Fruit fly (Drosophila melanogaster) whole organism, adult: ENCODE data around the gene CG9541.

Experiments used
- CG12768 ChIP-seq: fragments of 200-800 bp; sonication (Bioruptor generic); optimal IDR thresholded peaks from 2 replicates; lab custom pipeline; 2017; ENCODE audit warnings: missing biosample characterization, missing genetic modification characterization, mild to moderate bottlenecking, moderate library complexity, missing genetic modification reagents
- CG1620 ChIP-seq: fragments of 200-800 bp; sonication (Bioruptor generic); optimal IDR thresholded peaks from 2 replicates; lab custom pipeline; 2016; ENCODE audit warnings: missing biosample characterization, missing genetic modification characterization
- CG5204 ChIP-seq: fragments of 200-800 bp; sonication (Bioruptor generic); optimal IDR thresholded peaks from 2 replicates; lab custom pipeline; 2016; ENCODE audit warnings: missing biosample characterization, missing genetic modification characterization
- CG7045 ChIP-seq: fragments of 200-800 bp; sonication (Bioruptor generic); optimal IDR thresholded peaks from 2 replicates; lab custom pipeline; 2017; ENCODE audit warnings: missing biosample characterization, mild to moderate bottlenecking, missing genetic modification characterization
- CG7101 ChIP-seq: fragments of 200-800 bp; sonication (Bioruptor generic); optimal IDR thresholded peaks from 2 replicates; lab custom pipeline; 2018; ENCODE audit warnings: missing biosample characterization, mild to moderate bottlenecking, missing genetic modification characterization, moderate library complexity
- Clk ChIP-seq: fragments of 200-800 bp; sonication (Bioruptor generic); optimal IDR thresholded peaks from 2 replicates; lab custom pipeline; 2017; ENCODE audit warnings: missing biosample characterization, missing genetic modification characterization
- Crg-1 ChIP-seq: fragments of 200-800 bp; sonication (Bioruptor generic); optimal IDR thresholded peaks from 2 replicates; lab custom pipeline; 2016; ENCODE audit warnings: missing biosample characterization, missing genetic modification characterization
- Hr96 ChIP-seq: fragments of 200-800 bp; sonication (Bioruptor generic); optimal IDR thresholded peaks from 2 replicates; lab custom pipeline; 2016; ENCODE audit warnings: missing biosample characterization, missing genetic modification characterization
- Mnt ChIP-seq: fragments of 200-800 bp; sonication (Bioruptor generic); optimal IDR thresholded peaks from 2 replicates; lab custom pipeline; 2016; ENCODE audit warnings: missing biosample characterization, mild to moderate bottlenecking, missing genetic modification characterization
- cic ChIP-seq: fragments of 200-800 bp; sonication (Bioruptor generic); optimal IDR thresholded peaks from 2 replicates; lab custom pipeline; 2017; ENCODE audit warnings: missing biosample characterization, mild to moderate bottlenecking, missing genetic modification characterization, moderate library complexity
- cnc ChIP-seq, 2 experiments: fragments of >200 bp; optimal IDR thresholded peaks; 2 replicates each; lab custom pipeline; 2017
- kay ChIP-seq: fragments of 200-800 bp; sonication (Bioruptor generic); peaks from one replicate; lab custom pipeline; 2016; ENCODE audit warnings: missing biosample characterization, missing genetic modification characterization, borderline replicate concordance
- ovo ChIP-seq: fragments of 200-800 bp; sonication (Bioruptor generic); optimal IDR thresholded peaks from 2 replicates; lab custom pipeline; 2016; ENCODE audit warnings: missing biosample characterization, missing genetic modification characterization
- toe ChIP-seq: fragments of 200-800 bp; sonication (Bioruptor generic); optimal IDR thresholded peaks from 2 replicates; lab custom pipeline; 2016; ENCODE audit warnings: missing biosample characterization, missing genetic modification characterization

The CG9541 gene

DNA sequence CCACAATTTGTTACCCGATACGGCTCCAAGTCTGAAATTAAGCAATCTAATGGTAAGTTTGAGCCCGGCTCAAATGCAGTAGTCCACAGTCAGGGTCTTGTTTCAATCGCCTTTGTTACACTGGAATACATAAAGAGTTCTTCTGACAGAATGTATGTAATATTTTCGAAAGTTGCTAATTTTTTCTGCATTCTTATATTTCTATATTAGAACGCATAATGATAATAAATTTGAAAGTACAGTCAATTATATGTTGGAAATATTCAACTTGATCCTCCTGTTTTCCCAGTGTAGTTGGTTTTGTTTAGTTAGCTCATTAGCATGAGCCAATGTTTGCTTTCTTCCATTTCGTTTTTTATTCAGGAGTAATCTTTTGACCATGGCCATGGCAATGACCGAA is 51.8 kb downstream of the CG9541 start:
- no peak for TF ChIP-seq CG5204 (GFP tag; lab: Kevin White, UChicago)
- TF ChIP-seq kay (GFP tag; lab: Kevin White, UChicago): no peak
- TF ChIP-seq Crg-1 (GFP tag; lab: Kevin White, UChicago): no peak
- TF ChIP-seq cnc (optimal IDR thresholded peaks at IDR 0.05; lab: Kevin White, UChicago): no peak

DNA sequence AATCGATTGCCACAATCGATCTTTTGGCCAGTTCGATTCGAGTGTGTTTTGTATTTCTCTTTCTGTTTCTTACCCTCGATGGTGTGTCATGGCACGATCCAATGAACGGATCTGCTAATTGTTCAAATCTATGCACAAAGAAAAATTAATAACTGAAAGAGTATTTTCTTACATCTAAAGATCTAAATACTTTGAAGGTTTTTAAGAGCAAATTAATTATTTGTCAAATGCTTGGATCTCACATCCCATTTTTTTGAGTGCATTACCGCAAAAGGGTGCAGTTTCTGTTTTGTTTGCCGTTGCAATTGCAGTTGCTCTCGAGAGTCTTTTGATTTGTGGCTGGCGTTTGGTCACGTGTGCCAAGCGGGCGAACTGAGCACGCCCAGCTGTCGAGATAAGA is 53.3 kb downstream of the CG9541 start:
- TF ChIP-seq Mnt (GFP tag; lab: Kevin White, UChicago) (no peak), ovo (no peak), cic (GFP tag; lab: Kevin White, UChicago) (no peak), CG1620 (no peak), kay (GFP tag; lab: Kevin White, UChicago) (no peak), CG5204 (GFP tag; lab: Kevin White, UChicago) (no peak), CG7101 (tag; lab: Kevin White, UChicago) (no peak), CG12768 (GFP tag; lab: Kevin White, UChicago) (no peak), CG7045 (GFP tag; lab: Kevin White, UChicago) (no peak), toe (GFP tag; lab: Kevin White, UChicago) (no peak), Clk (no peak), Hr96 (GFP tag; lab: Kevin White, UChicago) (no peak)
